2 worm cellular contexts compared by ENCODE assay signal in genomic region chrII:7200051-7200599, ce11.
TF ChIP-seq lines count a peak whose summit lies in the region.

TSS of gene pcrg-1 (plus strand) at chrII:7200549.

TF ChIP-seq in whole organism, L1 larva, 84 proteins besides CTCF, POLR2A, EP300 and RAD21 (continued from another document):
- TF ChIP-seq unc-86 (tag; optimal IDR thresholded peaks at IDR 0.05; lab: Kevin White, UChicago) = peak; percentile 57
- TF ChIP-seq nhr-90 (tag; optimal IDR thresholded peaks at IDR 0.05; lab: Kevin White, UChicago; ENCODE audit: poor library complexity) = peak; percentile 89
- TF ChIP-seq irx-1 (tag; optimal IDR thresholded peaks at IDR 0.05; lab: Kevin White, UChicago) = peak; percentile 80
- no peak for TF ChIP-seq nhr-84 (tag; optimal IDR thresholded peaks at IDR 0.05; lab: Kevin White, UChicago)
- TF ChIP-seq F16B12.6 (tag; optimal IDR thresholded peaks at IDR 0.05; lab: Kevin White, UChicago) = peak; percentile 8
- TF ChIP-seq snu-23 (GFP tag; optimal IDR thresholded peaks at IDR 0.05; lab: Kevin White, UChicago) = peak; percentile 82
- TF ChIP-seq grh-1 (GFP tag; IDR thresholded peaks at IDR 0.05; lab: Robert Waterston, UW) = peak; percentile 77
- TF ChIP-seq blmp-1 (tag; optimal IDR thresholded peaks at IDR 0.05; lab: Kevin White, UChicago) = peak; percentile 7
- TF ChIP-seq elt-2 (tag; optimal IDR thresholded peaks at IDR 0.05; lab: Kevin White, UChicago) = peak; percentile 76
- no peak for TF ChIP-seq pqm-1 (tag; optimal IDR thresholded peaks at IDR 0.05; lab: Kevin White, UChicago)
- peak; percentile 53 to 72 for TF ChIP-seq lin-35 (GFP tag; optimal IDR thresholded peaks at IDR 0.05; lab: Kevin White, UChicago)
- TF ChIP-seq nhr-19 (GFP tag; conservative IDR thresholded peaks at IDR 0.05; lab: Robert Waterston, UW) = peak; percentile 93
- no peak for TF ChIP-seq fkh-4 (tag; optimal IDR thresholded peaks at IDR 0.05; lab: Kevin White, UChicago; ENCODE audit: borderline replicate concordance)
- TF ChIP-seq rnt-1 (tag; optimal IDR thresholded peaks at IDR 0.05; lab: Kevin White, UChicago) = peak; percentile 89
- TF ChIP-seq C04F5.9 (tag; optimal IDR thresholded peaks at IDR 0.05; lab: Kevin White, UChicago) = peak; percentile 59
- peak; percentile 58 to 75 for TF ChIP-seq efl-1 (optimal IDR thresholded peaks at IDR 0.05; lab: Kevin White, UChicago)
- peak; percentile 58 to 97 for TF ChIP-seq efl-1 (GFP tag; optimal IDR thresholded peaks at IDR 0.05 in 1 of 2; lab: Kevin White, UChicago)
- no peak for TF ChIP-seq ceh-90 (tag; optimal IDR thresholded peaks at IDR 0.05; lab: Kevin White, UChicago)
- no peak for TF ChIP-seq aha-1 (tag; optimal IDR thresholded peaks at IDR 0.05; lab: Kevin White, UChicago)
- TF ChIP-seq ztf-4 (tag; optimal IDR thresholded peaks at IDR 0.05; lab: Kevin White, UChicago) = peak; percentile 9
- 0 out of 2 replicates have a peak, but pooled peaks have one; percentile 9 for TF ChIP-seq unc-98 (GFP tag; IDR thresholded peaks at IDR 0.05; lab: Robert Waterston, UW)
- no peak for TF ChIP-seq ama-1 (optimal IDR thresholded peaks at IDR 0.05; lab: Kevin White, UChicago)
- TF ChIP-seq pag-3 (tag; optimal IDR thresholded peaks at IDR 0.05; lab: Kevin White, UChicago; ENCODE audit: borderline replicate concordance, insufficient read depth) = no peak

TF ChIP-seq in whole organism, young adult, 124 proteins besides CTCF, POLR2A, EP300 and RAD21 (continued from another document):
- peak; percentile 36 for TF ChIP-seq akir-1 (GFP tag; optimal IDR thresholded peaks at IDR 0.05; lab: Kevin White, UChicago)
- TF ChIP-seq C06A6.2 (GFP tag; conservative IDR thresholded peaks at IDR 0.05; lab: Robert Waterston, UW) = peak; percentile 69; the same call in 1 of the 2 replicates
- peak; percentile 28 for TF ChIP-seq sdz-38 (tag; optimal IDR thresholded peaks at IDR 0.05; lab: Kevin White, UChicago)
- peak; percentile 95 for TF ChIP-seq snpc-1.1 (tag; optimal IDR thresholded peaks at IDR 0.05; lab: Kevin White, UChicago; ENCODE audit: insufficient read depth)
- peak; percentile 82 for TF ChIP-seq sptf-2 (GFP tag; optimal IDR thresholded peaks at IDR 0.05; lab: Kevin White, UChicago)
- peak; percentile 82 for TF ChIP-seq tlf-1 (GFP tag; optimal IDR thresholded peaks at IDR 0.05; lab: Kevin White, UChicago)
- 0 out of 2 replicates have a peak, but pooled peaks have one; percentile 11 for TF ChIP-seq F39B2.1 (GFP tag; IDR thresholded peaks at IDR 0.05; lab: Robert Waterston, UW)
- no peak for TF ChIP-seq unc-62 (GFP tag; optimal IDR thresholded peaks at IDR 0.05; lab: Kevin White, UChicago)
- 0 out of 2 replicates have a peak, but pooled peaks have one; percentile 7 for TF ChIP-seq ceh-58 (GFP tag; IDR thresholded peaks at IDR 0.05; lab: Robert Waterston, UW)
- no peak for TF ChIP-seq pha-4 (tag; optimal IDR thresholded peaks at IDR 0.05; lab: Kevin White, UChicago)
- TF ChIP-seq hlh-26 (GFP tag; conservative IDR thresholded peaks at IDR 0.05; lab: Robert Waterston, UW) = peak; percentile 76; the same call in 1 of the 2 replicates
- no peak for TF ChIP-seq Y79H2A.3 (GFP tag; conservative IDR thresholded peaks at IDR 0.05; lab: Robert Waterston, UW)
- TF ChIP-seq zim-3 (tag; optimal IDR thresholded peaks at IDR 0.05; lab: Kevin White, UChicago) = peak; percentile 82
- TF ChIP-seq F23B12.7 (tag; optimal IDR thresholded peaks at IDR 0.05; lab: Kevin White, UChicago; ENCODE audit: insufficient read depth) = peak; percentile 26
- peak; percentile 64; the same call in 1 of the 2 replicates for TF ChIP-seq egl-18 (GFP tag; IDR thresholded peaks at IDR 0.05; lab: Robert Waterston, UW)
- TF ChIP-seq F49E8.2 (tag; optimal IDR thresholded peaks at IDR 0.05; lab: Kevin White, UChicago; ENCODE audit: insufficient read depth) = peak; percentile 76
- peak; percentile 89 for TF ChIP-seq ceh-27 (GFP tag; optimal IDR thresholded peaks at IDR 0.05; lab: Kevin White, UChicago)
- no peak for TF ChIP-seq unc-130 (GFP tag; optimal IDR thresholded peaks at IDR 0.05; lab: Kevin White, UChicago)
- TF ChIP-seq mes-4 (tag; optimal IDR thresholded peaks at IDR 0.05; lab: Kevin White, UChicago) = peak; percentile 83
